Worm (Caenorhabditis elegans) whole organism, L1 larva: ENCODE results near the gene gcy-1.
A peak's percentile ranks its signal among the peaks of the same experiment; 100 is the strongest.

ENCODE experiments used
- C34B4.2 ChIP-seq: sonication (generic microtip); optimal IDR thresholded peaks from 2 replicates; lab custom pipeline; 2017; ENCODE audit warnings: mild to moderate bottlenecking, missing genetic modification characterization, missing compliant biosample characterization
- Y116A8C.19 ChIP-seq: sonication (generic microtip); optimal IDR thresholded peaks from 2 replicates; lab custom pipeline; 2016; ENCODE audit warnings: missing compliant biosample characterization, missing genetic modification characterization, borderline replicate concordance
- alr-1 ChIP-seq: fragments of 200-800 bp; sonication (Bioruptor generic); optimal IDR thresholded peaks from 2 replicates; lab custom pipeline; 2018; ENCODE audit warnings: borderline replicate concordance, mild to moderate bottlenecking, missing genetic modification characterization, missing compliant biosample characterization
- ama-1 ChIP-seq: fragments of 150-350 bp; optimal IDR thresholded peaks from 2 replicates; lab custom pipeline; 2014
- blmp-1 ChIP-seq: fragments of 150-350 bp; optimal IDR thresholded peaks from 2 replicates; lab custom pipeline; 2014; ENCODE audit warnings: missing biosample characterization, missing genetic modification characterization
- ceh-8 ChIP-seq: fragments of 200-800 bp; sonication (Bioruptor generic); optimal IDR thresholded peaks from 2 replicates; lab custom pipeline; 2018; ENCODE audit warnings: mild to moderate bottlenecking, missing genetic modification characterization, moderate library complexity, missing compliant biosample characterization
- ces-1 ChIP-seq: fragments of 150-350 bp; optimal IDR thresholded peaks from 2 replicates; lab custom pipeline; 2014; ENCODE audit warnings: missing biosample characterization, missing genetic modification reagents, missing genetic modification characterization
- dsc-1 ChIP-seq: sonication (generic microtip); optimal IDR thresholded peaks from 2 replicates; lab custom pipeline; 2016; ENCODE audit warnings: mild to moderate bottlenecking, missing genetic modification characterization, missing compliant biosample characterization
- egl-13 ChIP-seq: sonication (generic microtip); optimal IDR thresholded peaks from 2 replicates; lab custom pipeline; 2016; ENCODE audit warnings: missing genotype, missing genetic modification reagents, missing genetic modification characterization, missing compliant biosample characterization
- elt-3 ChIP-seq, 6 experiments: fragments of 150-350 bp in 1 of 6; sonication (generic microtip); optimal IDR thresholded peaks; 2 replicates each; lab custom pipeline; 2017 to 2018; ENCODE audit warnings: missing biosample characterization in 6 of 6, missing genetic modification characterization in 6 of 6, inconsistent platforms in 1 of 6
- fos-1 ChIP-seq: fragments of 150-350 bp; optimal IDR thresholded peaks from 2 replicates; lab custom pipeline; 2014; ENCODE audit warnings: missing biosample characterization, missing genetic modification characterization
- grh-1 ChIP-seq: fragments of 200-800 bp; sonication (Bioruptor generic); IDR thresholded peaks from 2 replicates; pipeline ENCODE4 v1.3.6; 2022; ENCODE audit warnings: missing genetic modification reagents, missing genetic modification characterization, missing compliant biosample characterization
- jun-1 ChIP-seq: fragments of 150-350 bp; optimal IDR thresholded peaks from 2 replicates; lab custom pipeline; 2014; ENCODE audit warnings: missing biosample characterization, missing genetic modification reagents, missing genetic modification characterization
- lin-14 ChIP-seq: fragments of 200-800 bp; sonication (Bioruptor generic); optimal IDR thresholded peaks from 2 replicates; lab custom pipeline; 2018; ENCODE audit warnings: mild to moderate bottlenecking, missing genetic modification characterization, moderate library complexity, missing compliant biosample characterization
- lin-35 ChIP-seq, 2 experiments: fragments of 150-350 bp; optimal IDR thresholded peaks; 2 replicates each; lab custom pipeline; 2014; ENCODE audit warnings: missing biosample characterization in 2 of 2, missing genetic modification characterization in 2 of 2, missing genetic modification reagents in 2 of 2
- lin-39 ChIP-seq: fragments of 150-350 bp; optimal IDR thresholded peaks from 2 replicates; lab custom pipeline; 2014; ENCODE audit warnings: missing biosample characterization, missing genetic modification reagents, missing genetic modification characterization
- lir-3 ChIP-seq: sonication (generic microtip); optimal IDR thresholded peaks from 2 replicates; lab custom pipeline; 2016; ENCODE audit warnings: mild to moderate bottlenecking, missing genetic modification characterization, moderate library complexity, missing compliant biosample characterization; ENCODE audit not compliant: poor library complexity
- lsy-2 ChIP-seq, 2 experiments: fragments of 150-350 bp; optimal IDR thresholded peaks; 2 replicates each; lab custom pipeline; 2014; ENCODE audit warnings: missing biosample characterization in 2 of 2, missing genetic modification characterization in 2 of 2
- mab-9 ChIP-seq: fragments of 200-800 bp; sonication (Bioruptor generic); IDR thresholded peaks from 2 replicates; pipeline ENCODE4 v1.3.6; 2022; ENCODE audit warnings: missing genetic modification reagents, missing genetic modification characterization, missing compliant biosample characterization
- mef-2 ChIP-seq: fragments of 150-350 bp; optimal IDR thresholded peaks from 2 replicates; lab custom pipeline; 2014; ENCODE audit warnings: missing biosample characterization, missing genetic modification characterization
- mep-1 ChIP-seq: fragments of 150-350 bp; optimal IDR thresholded peaks from 2 replicates; lab custom pipeline; 2014; ENCODE audit warnings: missing biosample characterization, missing genetic modification characterization
- nhr-11 ChIP-seq: fragments of 150-350 bp; optimal IDR thresholded peaks from 2 replicates; lab custom pipeline; 2014; ENCODE audit warnings: missing biosample characterization, missing genetic modification characterization
- nhr-19 ChIP-seq: fragments of 200-800 bp; sonication (Bioruptor generic); conservative IDR thresholded peaks from 2 replicates; pipeline ENCODE4 v1.3.6; 2022; ENCODE audit warnings: missing genetic modification characterization, missing compliant biosample characterization
- nhr-20 ChIP-seq: sonication (generic microtip); optimal IDR thresholded peaks from 2 replicates; lab custom pipeline; 2016; ENCODE audit warnings: mild to moderate bottlenecking, missing genetic modification characterization, missing compliant biosample characterization
- nhr-237 ChIP-seq: fragments of 150-350 bp; optimal IDR thresholded peaks from 2 replicates; lab custom pipeline; 2014; ENCODE audit warnings: missing biosample characterization, missing genetic modification characterization
- nhr-28 ChIP-seq: fragments of 150-350 bp; optimal IDR thresholded peaks from 2 replicates; lab custom pipeline; 2014; ENCODE audit warnings: missing biosample characterization, missing genetic modification characterization
- nhr-47 ChIP-seq: sonication (generic microtip); optimal IDR thresholded peaks from 2 replicates; lab custom pipeline; 2016; ENCODE audit warnings: mild to moderate bottlenecking, missing genetic modification characterization, moderate library complexity, missing compliant biosample characterization
- nhr-71 ChIP-seq: sonication (generic microtip); optimal IDR thresholded peaks from 2 replicates; lab custom pipeline; 2016; ENCODE audit warnings: mild to moderate bottlenecking, missing genetic modification characterization, moderate library complexity, missing compliant biosample characterization
- nhr-84 ChIP-seq: sonication (generic microtip); optimal IDR thresholded peaks from 2 replicates; lab custom pipeline; 2017; ENCODE audit warnings: missing biosample characterization, missing genetic modification characterization
- nhr-85 ChIP-seq: sonication (generic microtip); peaks from one replicate; lab custom pipeline; 2016; ENCODE audit warnings: missing genetic modification characterization, inconsistent platforms, missing compliant biosample characterization
- nhr-90 ChIP-seq: sonication (generic microtip); optimal IDR thresholded peaks from 2 replicates; lab custom pipeline; 2016; ENCODE audit warnings: mild to moderate bottlenecking, missing genetic modification characterization, missing compliant biosample characterization; ENCODE audit not compliant: poor library complexity
- pag-3 ChIP-seq: sonication (generic microtip); optimal IDR thresholded peaks from 2 replicates; lab custom pipeline; 2017; ENCODE audit warnings: missing genetic modification characterization, mild to moderate bottlenecking, missing compliant biosample characterization, antibody characterized with exemption, borderline replicate concordance; ENCODE audit not compliant: insufficient read depth
- snpc-4 ChIP-seq: fragments of 150-350 bp; optimal IDR thresholded peaks from 2 replicates; lab custom pipeline; 2014; ENCODE audit warnings: missing biosample characterization, missing genetic modification characterization
- snu-23 ChIP-seq: sonication (generic microtip); optimal IDR thresholded peaks from 2 replicates; lab custom pipeline; 2016; ENCODE audit warnings: missing genetic modification characterization, missing compliant biosample characterization
- swsn-7 ChIP-seq: sonication (generic microtip); optimal IDR thresholded peaks from 2 replicates; lab custom pipeline; 2016; ENCODE audit warnings: missing genetic modification characterization, missing compliant biosample characterization
- tbx-2 ChIP-seq: sonication (generic microtip); optimal IDR thresholded peaks from 2 replicates; lab custom pipeline; 2016; ENCODE audit warnings: missing genetic modification characterization, missing compliant biosample characterization
- unc-62 ChIP-seq: fragments of 150-350 bp; optimal IDR thresholded peaks from 2 replicates; lab custom pipeline; 2014; ENCODE audit warnings: missing biosample characterization, missing genetic modification reagents, missing genetic modification characterization

Gene gcy-1

ce11 chrII:9493242-9494058, 23.3 kb downstream of the gcy-1 start:
- TF ChIP-seq egl-13 (tag; lab: Kevin White, UChicago), result no peak
- peak in 1 of 2 experiments; percentile 7 for TF ChIP-seq lin-35 (GFP tag; optimal IDR thresholded peaks at IDR 0.05; lab: Kevin White, UChicago)
- peak; percentile 58 for TF ChIP-seq lin-14
- TF ChIP-seq snu-23, result peak; percentile 63
- TF ChIP-seq blmp-1 (tag; lab: Kevin White, UChicago), result peak; percentile 38
- TF ChIP-seq ama-1, result no peak
- peak in 1 of 2 experiments; percentile 58 for TF ChIP-seq lsy-2 (tag; optimal IDR thresholded peaks at IDR 0.05; lab: Kevin White, UChicago)
- TF ChIP-seq nhr-19 (GFP tag; lab: Robert Waterston, UW), result peak; percentile 34; the same call in 1 of the 2 replicates
- TF ChIP-seq snpc-4, result no peak
- peak; percentile 77 for TF ChIP-seq nhr-71 (tag; lab: Kevin White, UChicago)
- peak; percentile 36 for TF ChIP-seq mep-1 (tag; lab: Kevin White, UChicago)
- TF ChIP-seq grh-1 (GFP tag; lab: Robert Waterston, UW), result peak; percentile 36; the same call in 1 of the 2 replicates
- TF ChIP-seq swsn-7, result no peak
- TF ChIP-seq nhr-90, result peak; percentile 54
- no peak for TF ChIP-seq unc-62 (GFP tag; lab: Kevin White, UChicago)
- peak; percentile 96 for TF ChIP-seq nhr-85 (tag; lab: Kevin White, UChicago)
- TF ChIP-seq nhr-47 (tag; lab: Kevin White, UChicago), result peak; percentile 24
- peak; percentile 64 for TF ChIP-seq nhr-20 (tag; lab: Kevin White, UChicago)
- TF ChIP-seq elt-3 (tag; optimal IDR thresholded peaks at IDR 0.05; lab: Kevin White, UChicago), result peak in 2 of 6 experiments; percentile 1 to 45

- no peak for TF ChIP-seq ces-1 (GFP tag; lab: Kevin White, UChicago)
- TF ChIP-seq jun-1 (tag; lab: Kevin White, UChicago), result no peak
- no peak for TF ChIP-seq fos-1 (tag; lab: Kevin White, UChicago)
- no peak for TF ChIP-seq lin-14
- no peak for TF ChIP-seq Y116A8C.19 (tag; lab: Kevin White, UChicago)
- no peak for TF ChIP-seq nhr-28 (tag; lab: Kevin White, UChicago)
- TF ChIP-seq mef-2, result no peak
- TF ChIP-seq C34B4.2 (tag; lab: Kevin White, UChicago), result no peak
- no peak for TF ChIP-seq ceh-8 (GFP tag; lab: Kevin White, UChicago)
- TF ChIP-seq nhr-71 (tag; lab: Kevin White, UChicago), result no peak
- TF ChIP-seq, all 84 proteins: peak for 0
Observed at ce11 chrII:9491045-9491444, 25.7 kb downstream of the gcy-1 start.

- TF ChIP-seq nhr-28 (tag; lab: Kevin White, UChicago) (no peak), nhr-11 (tag; lab: Kevin White, UChicago) (no peak), ama-1 (no peak), alr-1 (no peak), lsy-2 (tag; optimal IDR thresholded peaks at IDR 0.05; lab: Kevin White, UChicago) (peak in 1 of 2 experiments; percentile 24), mab-9 (GFP tag; lab: Robert Waterston, UW) (no peak), dsc-1 (tag; lab: Kevin White, UChicago) (no peak), pag-3 (tag; lab: Kevin White, UChicago) (no peak), lin-14 (peak; percentile 39), nhr-20 (tag; lab: Kevin White, UChicago) (peak; percentile 61), nhr-71 (tag; lab: Kevin White, UChicago) (peak; percentile 54), nhr-19 (GFP tag; lab: Robert Waterston, UW) (peak; percentile 21; the same call in 1 of the 2 replicates), nhr-85 (tag; lab: Kevin White, UChicago) (peak; percentile 84), mef-2 (no peak)
Observed at ce11 chrII:9490589-9490988, 26.1 kb downstream of the gcy-1 start.

ce11 chrII:9489922-9490321, 26.8 kb downstream of the gcy-1 start:
- TF ChIP-seq snpc-4, result no peak
- no peak for TF ChIP-seq alr-1
- TF ChIP-seq nhr-47 (tag; lab: Kevin White, UChicago), result no peak
- no peak for TF ChIP-seq lin-39
- TF ChIP-seq lir-3 (tag; lab: Kevin White, UChicago), result no peak
- no peak for TF ChIP-seq nhr-237 (tag; lab: Kevin White, UChicago)
- no peak for TF ChIP-seq nhr-84
- no peak for TF ChIP-seq tbx-2 (tag; lab: Kevin White, UChicago)
